Worm (Caenorhabditis elegans) whole organism, mixed stage, embryonic: Measurements from ENCODE around the gene glb-10.

Experiments used
- M03D4.4 ChIP-seq: sonication (generic microtip); optimal IDR thresholded peaks from 2 replicates; lab custom pipeline; 2017; ENCODE audit warnings: mild to moderate bottlenecking, missing genetic modification characterization, missing compliant biosample characterization
- blmp-1 ChIP-seq: fragments of 150-350 bp; optimal IDR thresholded peaks from 2 replicates; lab custom pipeline; 2014; ENCODE audit warnings: missing biosample characterization, missing genetic modification characterization
- ces-1 ChIP-seq: fragments of 150-350 bp; optimal IDR thresholded peaks from 2 replicates; lab custom pipeline; 2014; ENCODE audit warnings: missing biosample characterization, missing genetic modification reagents, missing genetic modification characterization
- elt-3 ChIP-seq: fragments of 150-350 bp; optimal IDR thresholded peaks from 2 replicates; lab custom pipeline; 2014; ENCODE audit warnings: missing biosample characterization, missing genetic modification characterization
- hlh-1 ChIP-seq: fragments of 150-350 bp; optimal IDR thresholded peaks from 2 replicates; lab custom pipeline; 2014; ENCODE audit warnings: missing biosample characterization, missing genetic modification reagents, missing genetic modification characterization
- lin-13 ChIP-seq: fragments of 150-350 bp; optimal IDR thresholded peaks from 2 replicates; lab custom pipeline; 2014; ENCODE audit warnings: missing biosample characterization, missing genetic modification characterization
- lsy-2 ChIP-seq: fragments of 150-350 bp; optimal IDR thresholded peaks from 2 replicates; lab custom pipeline; 2014; ENCODE audit warnings: missing biosample characterization, missing genetic modification characterization
- nhr-237 ChIP-seq: fragments of 150-350 bp; optimal IDR thresholded peaks from 2 replicates; lab custom pipeline; 2014; ENCODE audit warnings: missing biosample characterization, missing genetic modification characterization
- nhr-28 ChIP-seq: fragments of 150-350 bp; optimal IDR thresholded peaks from 2 replicates; lab custom pipeline; 2014; ENCODE audit warnings: missing biosample characterization, missing genetic modification characterization
- pha-4 ChIP-seq: fragments of 150-350 bp; optimal IDR thresholded peaks from 2 replicates; lab custom pipeline; 2018; ENCODE audit warnings: missing biosample characterization, missing genetic modification reagents, missing genetic modification characterization

ce11 chrII:6331222-6331830 lies 22.2 kb upstream of the glb-10 start, which contains the start of gene set-4:
- peak; percentile 75 for TF ChIP-seq ces-1 (GFP tag; lab: Kevin White, UChicago)
- no peak for TF ChIP-seq elt-3
- peak; percentile 71 for TF ChIP-seq nhr-237 (tag; lab: Kevin White, UChicago)
- peak; percentile 64 for TF ChIP-seq pha-4 (tag; lab: Kevin White, UChicago)
- no peak for TF ChIP-seq nhr-28 (tag; lab: Kevin White, UChicago)
- no peak for TF ChIP-seq blmp-1 (tag; lab: Kevin White, UChicago)
- peak; percentile 76 for TF ChIP-seq hlh-1 (tag; lab: Kevin White, UChicago)
- peak; percentile 76 for TF ChIP-seq lsy-2 (tag; lab: Kevin White, UChicago)
- peak; percentile 49 for TF ChIP-seq M03D4.4
- TF ChIP-seq lin-13 (tag; lab: Kevin White, UChicago), result peak; percentile 87
